Fruit fly (Drosophila melanogaster) whole organism: Measurements from ENCODE around the gene Nfs1.

Experiments
- pan ChIP-seq: fragments of >200 bp; optimal IDR thresholded peaks from 2 replicates; lab custom pipeline; 2017
- psq ChIP-seq: fragments of >200 bp; optimal IDR thresholded peaks from 2 replicates; lab custom pipeline; 2017

DNA sequence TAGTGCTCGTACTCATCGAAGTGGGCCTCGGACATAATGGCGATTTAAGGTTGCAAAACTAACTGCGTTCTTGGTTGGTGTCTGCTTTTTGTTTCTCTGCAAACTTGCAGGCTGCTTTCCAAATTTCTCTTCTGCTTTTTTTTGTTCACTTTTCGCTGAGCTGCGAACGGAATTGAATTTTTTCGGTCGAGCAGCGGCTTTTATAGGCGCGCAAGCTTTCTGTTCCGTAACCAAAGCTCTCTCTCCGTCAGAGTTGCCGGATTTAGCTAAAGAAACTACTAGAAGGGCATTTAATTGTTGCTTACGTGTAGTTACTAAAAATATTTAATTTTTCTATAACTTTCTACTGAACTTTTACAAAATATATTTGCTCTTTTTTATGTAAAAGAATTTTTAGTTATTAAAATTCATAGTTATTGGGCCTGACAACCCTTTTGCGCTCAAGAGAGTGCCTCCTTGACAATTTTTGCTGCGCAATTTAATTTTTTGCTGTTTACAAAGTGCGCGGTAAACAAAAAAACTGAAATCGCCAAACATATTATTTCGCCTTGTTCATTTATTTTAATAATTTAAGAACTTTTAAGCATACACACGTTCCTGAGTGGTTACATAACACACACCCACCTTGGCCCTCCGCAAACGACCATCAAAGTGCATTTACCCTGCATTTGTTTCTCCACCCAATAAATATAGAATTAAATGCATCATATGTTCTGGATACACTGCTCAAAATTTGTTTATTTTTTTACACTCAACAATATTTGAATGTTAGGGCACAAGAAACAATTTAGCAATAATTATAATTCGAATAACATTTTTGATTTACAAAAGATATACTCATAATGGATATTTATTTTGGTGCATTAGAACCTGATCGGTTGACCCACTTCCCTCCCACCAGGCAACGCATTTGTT lies 46.7 kb downstream of the Nfs1 start, which contains the start of gene CG6770:
- no peak for TF ChIP-seq pan (lab: Kevin White, UChicago)
- TF ChIP-seq psq (lab: Kevin White, UChicago), result no peak
